Worm (Caenorhabditis elegans): ENCODE measurements around the gene Y22D7AL.11.

DNA sequence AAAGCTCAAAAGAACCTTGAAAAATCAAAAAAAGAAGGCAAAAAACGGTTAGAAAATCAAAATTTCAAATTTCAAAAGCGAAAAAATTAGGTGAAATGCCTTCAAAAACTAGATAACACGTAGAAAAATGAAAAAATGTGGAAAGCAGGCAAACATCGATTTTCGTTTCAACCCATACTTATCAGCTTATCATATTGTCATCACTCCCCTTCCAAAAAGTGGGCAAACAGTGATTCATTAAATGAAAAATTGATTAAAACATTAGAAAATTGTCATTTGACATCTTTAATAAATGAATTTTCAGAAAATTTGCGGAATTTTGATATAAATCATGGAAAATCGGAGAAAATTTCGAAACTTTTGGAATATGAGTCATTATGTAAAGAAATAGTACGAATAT is 26.9 kb upstream of the Y22D7AL.11 start:
- TF ChIP-seq med-1 (GFP tag; optimal IDR thresholded peaks at IDR 0.05; ENCODE audit: insufficient read depth): no peak
- TF ChIP-seq tab-1 (GFP tag; IDR thresholded peaks at IDR 0.05): no peak
- TF ChIP-seq ztf-23 (GFP tag; IDR thresholded peaks at IDR 0.05): no peak
- no peak for TF ChIP-seq T22C8.4 (GFP tag; IDR thresholded peaks at IDR 0.05)
- TF ChIP-seq klf-2 (GFP tag; conservative IDR thresholded peaks at IDR 0.05): no peak

Data from whole organism, midembryonic.